Fruit fly (Drosophila melanogaster) whole organism, embryonic: ENCODE measurements around the gene CG12010.

Experiments used
- Bteb2 ChIP-seq: fragments of 200-800 bp; sonication (Bioruptor generic); optimal IDR thresholded peaks from 2 replicates; lab custom pipeline; 2016; ENCODE audit warnings: missing biosample characterization, missing genetic modification characterization
- CG10959 ChIP-seq: fragments of 200-800 bp; sonication (Bioruptor generic); IDR thresholded peaks from 2 replicates; pipeline ENCODE4 v1.3.6; 2022; ENCODE audit warnings: missing biosample characterization, missing genetic modification characterization
- CG12659 ChIP-seq: fragments of 200-800 bp; sonication (Bioruptor generic); optimal IDR thresholded peaks from 3 replicates; lab custom pipeline; 2017; ENCODE audit warnings: mild to moderate bottlenecking, missing biosample characterization, missing genetic modification reagents, missing genetic modification characterization
- CG14965 ChIP-seq: fragments of 200-800 bp; sonication (Bioruptor generic); optimal IDR thresholded peaks from 2 replicates; lab custom pipeline; 2016; ENCODE audit warnings: missing biosample characterization, missing genetic modification characterization, borderline replicate concordance
- CG16779 ChIP-seq: fragments of 200-800 bp; sonication (Bioruptor generic); IDR thresholded peaks from 2 replicates; pipeline ENCODE4 v1.3.6; 2022; ENCODE audit warnings: missing biosample characterization, missing genetic modification characterization
- CG16813 ChIP-seq: fragments of 200-800 bp; sonication (Bioruptor generic); IDR thresholded peaks from 3 replicates; pipeline ENCODE4 v1.3.6; 2022; ENCODE audit warnings: missing biosample characterization, missing genetic modification characterization; ENCODE audit not compliant: partially characterized antibody
- CG18599 ChIP-seq: fragments of 200-800 bp; sonication (Bioruptor generic); optimal IDR thresholded peaks from 3 replicates; lab custom pipeline; 2017; ENCODE audit warnings: missing biosample characterization, missing genetic modification characterization, mild to moderate bottlenecking, moderate library complexity, missing genetic modification reagents
- CG18619 ChIP-seq: fragments of 200-800 bp; sonication (Bioruptor generic); optimal IDR thresholded peaks from 3 replicates; lab custom pipeline; 2017; ENCODE audit warnings: missing biosample characterization, mild to moderate bottlenecking, missing genetic modification characterization
- CG18764 ChIP-seq: fragments of 200-800 bp; sonication (Bioruptor generic); optimal IDR thresholded peaks from 3 replicates; lab custom pipeline; 2016; ENCODE audit warnings: missing biosample characterization, missing genetic modification characterization
- CG2116 ChIP-seq: fragments of 200-800 bp; sonication (Bioruptor generic); optimal IDR thresholded peaks from 3 replicates; lab custom pipeline; 2018; ENCODE audit warnings: missing biosample characterization, mild to moderate bottlenecking, missing genetic modification characterization
- CG2120 ChIP-seq: fragments of 200-800 bp; sonication (Bioruptor generic); optimal IDR thresholded peaks from 3 replicates; lab custom pipeline; 2016; ENCODE audit warnings: missing biosample characterization, missing genetic modification characterization
- CG31365 ChIP-seq: fragments of 200-800 bp; sonication (Bioruptor generic); optimal IDR thresholded peaks from 2 replicates; lab custom pipeline; 2018; ENCODE audit warnings: missing biosample characterization, mild to moderate bottlenecking, missing genetic modification characterization
- CG3163 ChIP-seq: fragments of 200-800 bp; sonication (Bioruptor generic); optimal IDR thresholded peaks from 3 replicates; lab custom pipeline; 2016; ENCODE audit warnings: missing biosample characterization, missing genetic modification characterization
- CG3407 ChIP-seq: fragments of 200-800 bp; sonication (Bioruptor generic); optimal IDR thresholded peaks from 2 replicates; lab custom pipeline; 2018; ENCODE audit warnings: missing biosample characterization, mild to moderate bottlenecking, missing genetic modification characterization
- CG3726 ChIP-seq: fragments of 200-800 bp; sonication (Bioruptor generic); IDR thresholded peaks from 3 replicates; pipeline ENCODE4, ENCODE4 v1.3.6; 2022; ENCODE audit warnings: missing biosample characterization, missing genetic modification characterization
- CG4617 ChIP-seq: fragments of 200-800 bp; sonication (Bioruptor generic); optimal IDR thresholded peaks from 3 replicates; lab custom pipeline; 2016; ENCODE audit warnings: missing biosample characterization, missing genetic modification characterization, borderline replicate concordance
- CG4730 ChIP-seq: fragments of 200-800 bp; sonication (Bioruptor generic); IDR thresholded peaks from 2 replicates; pipeline ENCODE4 v1.3.6; 2022; ENCODE audit warnings: missing biosample characterization, missing genetic modification characterization
- CG7271 ChIP-seq: fragments of 200-800 bp; sonication (Bioruptor generic); optimal IDR thresholded peaks from 2 replicates; lab custom pipeline; 2018; ENCODE audit warnings: missing biosample characterization, mild to moderate bottlenecking, missing genetic modification characterization, moderate library complexity
- CG7745 ChIP-seq: fragments of 200-800 bp; sonication (Bioruptor generic); optimal IDR thresholded peaks from 2 replicates; lab custom pipeline; 2018; ENCODE audit warnings: missing biosample characterization, mild to moderate bottlenecking, missing genetic modification characterization, moderate library complexity
- CG7839 ChIP-seq: fragments of 200-800 bp; sonication (Bioruptor generic); optimal IDR thresholded peaks from 3 replicates; lab custom pipeline; 2018; ENCODE audit warnings: missing biosample characterization, mild to moderate bottlenecking, missing genetic modification characterization, moderate library complexity
- CG7963 ChIP-seq: fragments of 200-800 bp; sonication (Bioruptor generic); IDR thresholded peaks from 3 replicates; pipeline ENCODE4 v1.3.6; 2022; ENCODE audit warnings: missing biosample characterization, missing genetic modification characterization; ENCODE audit not compliant: partially characterized antibody
- Dip3 ChIP-seq: fragments of 200-800 bp; sonication (Bioruptor generic); optimal IDR thresholded peaks from 3 replicates; lab custom pipeline; 2016; ENCODE audit warnings: missing biosample characterization, missing genetic modification characterization
- Dll ChIP-seq: fragments of 200-800 bp; sonication (Bioruptor generic); IDR thresholded peaks from 4 replicates; pipeline ENCODE4 v1.3.6; 2022; ENCODE audit warnings: missing biosample characterization, missing genetic modification characterization; ENCODE audit not compliant: partially characterized antibody
- Dp ChIP-seq: fragments of 200-800 bp; sonication (Bioruptor generic); optimal IDR thresholded peaks from 2 replicates; lab custom pipeline; 2018; ENCODE audit warnings: missing biosample characterization, mild to moderate bottlenecking, missing genetic modification characterization, moderate library complexity
- Elba2 ChIP-seq: fragments of 200-800 bp; sonication (Bioruptor generic); optimal IDR thresholded peaks from 3 replicates; lab custom pipeline; 2016; ENCODE audit warnings: missing biosample characterization, missing genetic modification characterization
- HmgZ ChIP-seq: fragments of 200-800 bp; sonication (Bioruptor generic); optimal IDR thresholded peaks from 2 replicates; lab custom pipeline; 2018; ENCODE audit warnings: missing biosample characterization, mild to moderate bottlenecking, missing genetic modification characterization
- Hr39 ChIP-seq: fragments of >200 bp; optimal IDR thresholded peaks from 2 replicates; lab custom pipeline; 2017
- MBD-R2 ChIP-seq: fragments of 200-800 bp; sonication (Bioruptor generic); IDR thresholded peaks from 2 replicates; pipeline ENCODE4 v1.3.6; 2022; ENCODE audit warnings: missing biosample characterization, missing genetic modification characterization
- Med ChIP-seq: fragments of 200-800 bp; sonication (Bioruptor generic); peaks from one replicate; lab custom pipeline; 2016; ENCODE audit warnings: missing biosample characterization, missing genetic modification characterization, mild to moderate bottlenecking, inconsistent platforms, moderate library complexity
- Myb ChIP-seq: fragments of 200-800 bp; sonication (Bioruptor generic); optimal IDR thresholded peaks from 2 replicates; lab custom pipeline; 2016; ENCODE audit warnings: missing biosample characterization, missing genetic modification characterization
- NC2α ChIP-seq: fragments of 200-800 bp; sonication (Bioruptor generic); optimal IDR thresholded peaks from 2 replicates; lab custom pipeline; 2016; ENCODE audit warnings: missing biosample characterization, missing genetic modification characterization
- Neu2 ChIP-seq: fragments of 200-800 bp; sonication (Bioruptor generic); optimal IDR thresholded peaks from 3 replicates; lab custom pipeline; 2016; ENCODE audit warnings: missing biosample characterization, missing genetic modification characterization, borderline replicate concordance
- Sox100B ChIP-seq: fragments of 200-800 bp; sonication (Bioruptor generic); optimal IDR thresholded peaks from 3 replicates; lab custom pipeline; 2018; ENCODE audit warnings: missing biosample characterization, mild to moderate bottlenecking, missing genetic modification characterization
- al ChIP-seq: fragments of 200-800 bp; sonication (Bioruptor generic); IDR thresholded peaks from 2 replicates; pipeline ENCODE4 v1.3.6; 2022; ENCODE audit warnings: missing biosample characterization, missing genetic modification characterization
- az2 ChIP-seq: fragments of 200-800 bp; sonication (Bioruptor generic); optimal IDR thresholded peaks from 3 replicates; lab custom pipeline; 2016; ENCODE audit warnings: missing biosample characterization, missing genetic modification characterization
- bab2 ChIP-seq: fragments of 200-800 bp; sonication (Bioruptor generic); optimal IDR thresholded peaks from 2 replicates; lab custom pipeline; 2016; ENCODE audit warnings: missing biosample characterization, missing genetic modification characterization
- ci ChIP-seq: fragments of 200-800 bp; sonication (Bioruptor generic); IDR thresholded peaks from 3 replicates; pipeline ENCODE4 v1.3.6; 2022; ENCODE audit warnings: missing biosample characterization, missing genetic modification characterization
- crp ChIP-seq, 2 experiments: fragments of 200-800 bp; sonication (Bioruptor generic); optimal IDR thresholded peaks; 2 replicates in 1 of 2; 3 replicates in 1 of 2; lab custom pipeline; 2017; ENCODE audit warnings: missing biosample characterization in 2 of 2, missing genetic modification characterization in 2 of 2, mild to moderate bottlenecking in 1 of 2, moderate library complexity in 1 of 2
- eyg ChIP-seq: fragments of 200-800 bp; sonication (Bioruptor generic); optimal IDR thresholded peaks from 3 replicates; lab custom pipeline; 2016; ENCODE audit warnings: missing biosample characterization, missing genetic modification characterization
- fd64A ChIP-seq: fragments of 200-800 bp; sonication (Bioruptor generic); optimal IDR thresholded peaks from 3 replicates; lab custom pipeline; 2018; ENCODE audit warnings: missing biosample characterization, mild to moderate bottlenecking, missing genetic modification characterization
- gro ChIP-seq: fragments of 200-800 bp; sonication (Bioruptor generic); optimal IDR thresholded peaks from 2 replicates; lab custom pipeline; 2016; ENCODE audit warnings: missing biosample characterization, missing genetic modification characterization
- hbn ChIP-seq: fragments of 200-800 bp; sonication (Bioruptor generic); IDR thresholded peaks from 2 replicates; pipeline ENCODE4 v1.3.6; 2022; ENCODE audit warnings: missing biosample characterization, missing genetic modification characterization; ENCODE audit not compliant: partially characterized antibody
- her ChIP-seq: fragments of 200-800 bp; sonication (Bioruptor generic); optimal IDR thresholded peaks from 2 replicates; lab custom pipeline; 2016; ENCODE audit warnings: missing biosample characterization, missing genetic modification characterization
- insv ChIP-seq, 2 experiments: fragments of 200-800 bp; sonication (Bioruptor generic); optimal IDR thresholded peaks; 3 replicates each; lab custom pipeline; 2016 to 2018; ENCODE audit warnings: missing biosample characterization in 2 of 2, missing genetic modification characterization in 2 of 2
- knrl ChIP-seq: fragments of 200-800 bp; sonication (Bioruptor generic); IDR thresholded peaks from 3 replicates; pipeline ENCODE4 v1.3.6; 2022; ENCODE audit warnings: missing biosample characterization, missing genetic modification characterization; ENCODE audit not compliant: partially characterized antibody
- lab ChIP-seq: fragments of 200-800 bp; sonication (Bioruptor generic); optimal IDR thresholded peaks from 3 replicates; lab custom pipeline; 2017; ENCODE audit warnings: missing biosample characterization, missing genetic modification characterization, mild to moderate bottlenecking, moderate library complexity, missing genetic modification reagents
- mam ChIP-seq: fragments of 200-800 bp; sonication (Bioruptor generic); optimal IDR thresholded peaks from 3 replicates; lab custom pipeline; 2016; ENCODE audit warnings: missing biosample characterization, missing genetic modification characterization
- pho ChIP-seq: fragments of 200-800 bp; sonication (Bioruptor generic); optimal IDR thresholded peaks from 2 replicates; lab custom pipeline; 2016; ENCODE audit warnings: missing biosample characterization, missing genetic modification characterization
- pita ChIP-seq: fragments of 200-800 bp; sonication (Bioruptor generic); optimal IDR thresholded peaks from 2 replicates; lab custom pipeline; 2017; ENCODE audit warnings: missing biosample characterization, mild to moderate bottlenecking, missing genetic modification characterization
- trem ChIP-seq: fragments of 200-800 bp; optimal IDR thresholded peaks from 3 replicates; lab custom pipeline; 2019; ENCODE audit warnings: missing biosample characterization, mild to moderate bottlenecking, missing genetic modification characterization, moderate library complexity
- zf30C ChIP-seq: fragments of 200-800 bp; sonication (Bioruptor generic); optimal IDR thresholded peaks from 3 replicates; lab custom pipeline; 2018; ENCODE audit warnings: missing biosample characterization, mild to moderate bottlenecking, missing genetic modification characterization

Gene CG12010

DNA sequence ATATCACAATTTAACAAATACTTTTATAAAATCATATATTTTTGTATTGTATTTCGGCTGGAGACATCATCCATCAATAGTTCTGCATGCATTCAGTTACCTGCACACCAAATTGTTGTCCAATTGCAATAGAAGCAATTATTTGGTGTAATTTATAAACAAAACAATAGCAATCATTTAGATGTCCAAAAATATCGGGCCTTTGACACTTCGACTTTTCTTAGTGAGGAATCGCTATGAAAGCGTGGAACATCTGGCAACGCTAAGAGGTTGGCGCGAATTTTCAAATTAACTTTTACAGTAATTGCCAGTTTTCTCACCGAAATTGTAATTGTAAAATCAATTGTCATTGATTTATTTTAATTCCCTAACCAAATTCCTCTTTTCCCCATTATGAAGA lies 39.3 kb upstream of the CG12010 start, which contains the start of gene CG14969 (continued):
- TF ChIP-seq CG31365 (tag; lab: Kevin White, UChicago) (no peak), Bteb2 (no peak), Neu2 (GFP tag; lab: Kevin White, UChicago) (no peak), mam (GFP tag; lab: Kevin White, UChicago) (no peak), ci (GFP tag; lab: Robert Waterston, UW) (0 out of 3 replicates have a peak, but pooled peaks have one; percentile 5), gro (GFP tag; lab: Kevin White, UChicago) (peak; percentile 41), fd64A (no peak), CG7745 (tag; lab: Kevin White, UChicago) (no peak), zf30C (GFP tag; lab: Kevin White, UChicago) (no peak), CG16779 (GFP tag; lab: Robert Waterston, UW) (no peak), CG3163 (GFP tag; lab: Kevin White, UChicago) (no peak), trem (peak; percentile 40), CG7271 (no peak), CG3726 (GFP tag; lab: Robert Waterston, UW) (no peak), Elba2 (GFP tag; lab: Kevin White, UChicago) (no peak), pho (GFP tag; lab: Kevin White, UChicago) (no peak), her (peak; percentile 3), CG3407 (GFP tag; lab: Kevin White, UChicago) (no peak), bab2 (GFP tag; lab: Kevin White, UChicago) (no peak), CG14965 (GFP tag; lab: Kevin White, UChicago) (no peak), CG16813 (GFP tag; lab: Robert Waterston, UW) (0 out of 3 replicates have a peak, but pooled peaks have one; percentile 25), Sox100B (GFP tag; lab: Kevin White, UChicago) (no peak), al (no peak), Med (peak; percentile 73), MBD-R2 (GFP tag; lab: Robert Waterston, UW) (peak; percentile 72), crp (GFP tag; optimal IDR thresholded peaks at IDR 0.05; lab: Kevin White, UChicago) (no peak), CG4617 (GFP tag; lab: Kevin White, UChicago) (peak; percentile 67), NC2α (GFP tag; lab: Kevin White, UChicago) (no peak), CG2120 (GFP tag; lab: Kevin White, UChicago) (peak; percentile 25), Dp (GFP tag; lab: Kevin White, UChicago) (peak; percentile 94), Myb (GFP tag; lab: Kevin White, UChicago) (peak; percentile 41), CG18619 (no peak), hbn (GFP tag; lab: Robert Waterston, UW) (peak; percentile 37; the same call in 1 of the 2 replicates), Dll (GFP tag; lab: Robert Waterston, UW) (peak; percentile 52; the same call in 1 of the 4 replicates), CG18599 (GFP tag; lab: Kevin White, UChicago) (no peak), lab (GFP tag; lab: Kevin White, UChicago) (no peak), CG7963 (GFP tag; lab: Robert Waterston, UW) (no peak), eyg (no peak), insv (GFP tag; optimal IDR thresholded peaks at IDR 0.05; lab: Kevin White, UChicago) (peak in 1 of 2 experiments; percentile 0), HmgZ (tag; lab: Kevin White, UChicago) (peak; percentile 22), pita (GFP tag; lab: Kevin White, UChicago) (no peak), Dip3 (GFP tag; lab: Kevin White, UChicago) (no peak), CG7839 (no peak), az2 (GFP tag; lab: Kevin White, UChicago) (no peak), CG10959 (GFP tag; lab: Robert Waterston, UW) (no peak), CG18764 (peak; percentile 97), knrl (GFP tag; lab: Robert Waterston, UW) (peak; percentile 39; the same call in 2 of the 3 replicates), Hr39 (lab: Kevin White, UChicago) (no peak), CG12659 (GFP tag; lab: Kevin White, UChicago) (peak; percentile 37), CG2116 (GFP tag; lab: Kevin White, UChicago) (peak; percentile 95), CG4730 (GFP tag; lab: Robert Waterston, UW) (no peak)
